Fruit fly (Drosophila melanogaster) whole organism, adult: ENCODE data around the gene CG9444.

Source experiments
- CG11617 ChIP-seq: fragments of 200-800 bp; sonication (Bioruptor generic); optimal IDR thresholded peaks from 2 replicates; lab custom pipeline; 2017; ENCODE audit warnings: mild to moderate bottlenecking, missing biosample characterization, missing genetic modification reagents, missing genetic modification characterization
- CG12768 ChIP-seq: fragments of 200-800 bp; sonication (Bioruptor generic); optimal IDR thresholded peaks from 2 replicates; lab custom pipeline; 2017; ENCODE audit warnings: missing biosample characterization, missing genetic modification characterization, mild to moderate bottlenecking, moderate library complexity, missing genetic modification reagents
- CG14711 ChIP-seq: fragments of 200-800 bp; sonication (Bioruptor generic); optimal IDR thresholded peaks from 2 replicates; lab custom pipeline; 2018; ENCODE audit warnings: missing biosample characterization, mild to moderate bottlenecking, missing genetic modification characterization, moderate library complexity
- CG1620 ChIP-seq: fragments of 200-800 bp; sonication (Bioruptor generic); optimal IDR thresholded peaks from 2 replicates; lab custom pipeline; 2016; ENCODE audit warnings: missing biosample characterization, missing genetic modification characterization
- CG33017 ChIP-seq: fragments of 200-800 bp; sonication (Bioruptor generic); optimal IDR thresholded peaks from 2 replicates; lab custom pipeline; 2018; ENCODE audit warnings: missing biosample characterization, mild to moderate bottlenecking, missing genetic modification characterization, moderate library complexity
- CG5204 ChIP-seq: fragments of 200-800 bp; sonication (Bioruptor generic); optimal IDR thresholded peaks from 2 replicates; lab custom pipeline; 2016; ENCODE audit warnings: missing biosample characterization, missing genetic modification characterization
- CG7045 ChIP-seq: fragments of 200-800 bp; sonication (Bioruptor generic); optimal IDR thresholded peaks from 2 replicates; lab custom pipeline; 2017; ENCODE audit warnings: missing biosample characterization, mild to moderate bottlenecking, missing genetic modification characterization
- CG7101 ChIP-seq: fragments of 200-800 bp; sonication (Bioruptor generic); optimal IDR thresholded peaks from 2 replicates; lab custom pipeline; 2018; ENCODE audit warnings: missing biosample characterization, mild to moderate bottlenecking, missing genetic modification characterization, moderate library complexity
- Clk ChIP-seq: fragments of 200-800 bp; sonication (Bioruptor generic); optimal IDR thresholded peaks from 2 replicates; lab custom pipeline; 2017; ENCODE audit warnings: missing biosample characterization, missing genetic modification characterization
- Crg-1 ChIP-seq: fragments of 200-800 bp; sonication (Bioruptor generic); optimal IDR thresholded peaks from 2 replicates; lab custom pipeline; 2016; ENCODE audit warnings: missing biosample characterization, missing genetic modification characterization
- Hr96 ChIP-seq: fragments of 200-800 bp; sonication (Bioruptor generic); optimal IDR thresholded peaks from 2 replicates; lab custom pipeline; 2016; ENCODE audit warnings: missing biosample characterization, missing genetic modification characterization
- Mnt ChIP-seq: fragments of 200-800 bp; sonication (Bioruptor generic); optimal IDR thresholded peaks from 2 replicates; lab custom pipeline; 2016; ENCODE audit warnings: missing biosample characterization, mild to moderate bottlenecking, missing genetic modification characterization
- bab1 ChIP-seq: fragments of 200-800 bp; sonication (Bioruptor generic); optimal IDR thresholded peaks from 3 replicates; lab custom pipeline; 2019; ENCODE audit warnings: missing biosample characterization, mild to moderate bottlenecking, missing genetic modification characterization, moderate library complexity
- cic ChIP-seq: fragments of 200-800 bp; sonication (Bioruptor generic); optimal IDR thresholded peaks from 2 replicates; lab custom pipeline; 2017; ENCODE audit warnings: missing biosample characterization, mild to moderate bottlenecking, missing genetic modification characterization, moderate library complexity
- cnc ChIP-seq, 2 experiments: fragments of >200 bp; optimal IDR thresholded peaks; 2 replicates each; lab custom pipeline; 2017
- kay ChIP-seq: fragments of 200-800 bp; sonication (Bioruptor generic); peaks from one replicate; lab custom pipeline; 2016; ENCODE audit warnings: missing biosample characterization, missing genetic modification characterization, borderline replicate concordance
- ovo ChIP-seq: fragments of 200-800 bp; sonication (Bioruptor generic); optimal IDR thresholded peaks from 2 replicates; lab custom pipeline; 2016; ENCODE audit warnings: missing biosample characterization, missing genetic modification characterization
- pad ChIP-seq: fragments of 200-800 bp; sonication (Bioruptor generic); optimal IDR thresholded peaks from 3 replicates; lab custom pipeline; 2017; ENCODE audit warnings: missing biosample characterization, missing genetic modification characterization, mild to moderate bottlenecking, moderate library complexity, missing genetic modification reagents
- tj ChIP-seq: fragments of 200-800 bp; sonication (Bioruptor generic); optimal IDR thresholded peaks from 3 replicates; lab custom pipeline; 2017; ENCODE audit warnings: missing biosample characterization, mild to moderate bottlenecking, missing genetic modification characterization, moderate library complexity
- toe ChIP-seq: fragments of 200-800 bp; sonication (Bioruptor generic); optimal IDR thresholded peaks from 2 replicates; lab custom pipeline; 2016; ENCODE audit warnings: missing biosample characterization, missing genetic modification characterization

The CG9444 gene

DNA sequence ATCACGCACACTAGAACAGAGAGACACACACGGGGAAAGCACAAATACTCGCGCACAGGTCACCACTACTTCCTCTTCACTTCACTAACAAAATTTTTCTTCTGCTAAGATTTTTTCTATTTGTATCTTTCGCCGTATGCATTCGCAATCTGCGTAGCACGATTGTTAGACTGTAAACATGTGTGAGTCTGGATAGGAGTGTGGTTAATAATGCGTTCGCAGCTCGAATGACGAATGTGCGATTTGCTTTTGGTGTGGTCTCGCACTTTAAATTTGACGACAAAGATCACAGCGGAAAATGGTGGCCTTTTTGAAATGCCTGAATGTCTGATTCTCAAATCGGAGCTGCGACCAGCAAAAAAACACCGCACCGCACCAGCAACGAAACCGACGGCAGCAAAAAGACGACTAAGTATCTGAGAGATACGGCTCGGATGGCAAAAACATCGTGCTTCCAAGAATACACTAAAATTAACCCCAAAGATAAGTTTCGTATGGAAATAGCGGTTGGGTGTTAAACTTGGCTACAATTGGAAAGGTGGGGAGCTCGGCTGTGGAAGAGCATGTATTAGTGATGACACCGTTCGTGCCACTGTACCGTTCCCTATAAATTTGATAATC is 21.1 kb upstream of the CG9444 start, which contains the start of gene Unc-115a:
Gene Unc-115a, minus strand, starts transcription at position 410 of the 621 bp plus-strand sequence.
- TF ChIP-seq CG1620 (GFP tag; lab: Kevin White, UChicago), result peak; percentile 64
- peak; percentile 33 for TF ChIP-seq CG12768 (GFP tag; lab: Kevin White, UChicago)
- no peak for TF ChIP-seq CG14711 (tag; lab: Kevin White, UChicago)
- TF ChIP-seq tj (GFP tag; lab: Kevin White, UChicago), result peak; percentile 50
- TF ChIP-seq pad, result no peak
- TF ChIP-seq CG5204, result no peak
- no peak for TF ChIP-seq toe (GFP tag; lab: Kevin White, UChicago)
- TF ChIP-seq bab1 (GFP tag; lab: Kevin White, UChicago), result peak; percentile 59
- TF ChIP-seq Mnt, result peak; percentile 87
- TF ChIP-seq cic (GFP tag; lab: Kevin White, UChicago), result peak; percentile 37
- TF ChIP-seq Crg-1, result peak; percentile 46
- TF ChIP-seq Hr96, result no peak
- no peak for TF ChIP-seq kay
- TF ChIP-seq cnc (optimal IDR thresholded peaks at IDR 0.05; lab: Kevin White, UChicago), result no peak
- peak; percentile 18 for TF ChIP-seq CG7101 (tag; lab: Kevin White, UChicago)
- peak; percentile 68 for TF ChIP-seq CG11617 (GFP tag; lab: Kevin White, UChicago)
- TF ChIP-seq ovo (GFP tag; lab: Kevin White, UChicago), result peak; percentile 49
- TF ChIP-seq CG33017 (tag; lab: Kevin White, UChicago), result peak; percentile 31
- no peak for TF ChIP-seq CG7045 (GFP tag; lab: Kevin White, UChicago)
- TF ChIP-seq Clk (GFP tag; lab: Kevin White, UChicago), result no peak

DNA sequence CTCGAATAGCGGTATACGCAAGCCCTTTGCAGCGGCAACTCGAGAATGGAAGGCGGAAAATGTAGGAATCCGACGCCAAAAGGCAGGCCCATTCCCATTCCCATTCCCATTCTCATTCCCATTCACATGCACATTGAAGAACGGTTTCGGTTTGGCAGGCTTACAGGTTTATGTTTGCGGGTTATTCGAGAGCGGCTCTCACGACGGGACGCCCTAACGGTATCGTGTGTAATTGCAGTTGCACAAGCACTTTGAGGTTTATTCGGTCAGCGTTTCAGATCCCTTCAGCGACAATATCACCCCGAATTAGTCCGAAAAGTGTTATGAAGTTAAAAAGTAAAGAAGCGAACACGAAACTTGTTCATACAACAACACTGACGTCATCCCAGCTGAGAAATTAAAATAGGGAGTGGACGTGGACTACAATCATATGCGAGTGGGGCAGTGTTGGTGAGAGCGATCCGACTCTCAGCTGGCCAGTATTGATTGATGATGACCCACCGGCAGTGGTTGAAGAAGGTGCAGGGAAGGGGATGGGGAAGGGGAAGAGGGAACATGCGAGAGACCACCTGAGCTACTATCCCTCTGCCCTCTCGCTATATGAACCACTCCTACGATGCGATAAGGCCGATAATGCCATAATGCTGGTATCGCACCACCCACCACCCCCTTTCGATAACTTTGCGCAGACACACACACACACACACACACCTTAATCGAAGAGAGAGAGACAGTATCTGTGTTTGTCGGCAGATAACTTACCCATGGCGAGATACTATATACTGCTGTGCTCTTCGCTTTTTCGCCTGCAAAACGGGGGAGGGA is 20.3 kb upstream of the CG9444 start:
- TF ChIP-seq CG1620 (GFP tag; lab: Kevin White, UChicago), result no peak
- peak; percentile 31 for TF ChIP-seq Clk (GFP tag; lab: Kevin White, UChicago)
- TF ChIP-seq bab1 (GFP tag; lab: Kevin White, UChicago), result no peak
- no peak for TF ChIP-seq cnc (optimal IDR thresholded peaks at IDR 0.05; lab: Kevin White, UChicago)
- peak; percentile 39 for TF ChIP-seq toe (GFP tag; lab: Kevin White, UChicago)
- TF ChIP-seq CG14711 (tag; lab: Kevin White, UChicago), result no peak
- peak; percentile 42 for TF ChIP-seq tj (GFP tag; lab: Kevin White, UChicago)
- peak; percentile 10 for TF ChIP-seq CG7101 (tag; lab: Kevin White, UChicago)
- TF ChIP-seq Hr96, result peak; percentile 37
- TF ChIP-seq ovo (GFP tag; lab: Kevin White, UChicago), result peak; percentile 96
- TF ChIP-seq cic (GFP tag; lab: Kevin White, UChicago), result peak; percentile 97
- no peak for TF ChIP-seq CG11617 (GFP tag; lab: Kevin White, UChicago)
- TF ChIP-seq CG5204, result no peak
- TF ChIP-seq pad, result peak; percentile 91
- no peak for TF ChIP-seq CG33017 (tag; lab: Kevin White, UChicago)
- TF ChIP-seq CG7045 (GFP tag; lab: Kevin White, UChicago), result peak; percentile 51
- peak; percentile 52 for TF ChIP-seq CG12768 (GFP tag; lab: Kevin White, UChicago)
- no peak for TF ChIP-seq kay
- TF ChIP-seq Mnt, result peak; percentile 64
- TF ChIP-seq Crg-1, result peak; percentile 46

DNA sequence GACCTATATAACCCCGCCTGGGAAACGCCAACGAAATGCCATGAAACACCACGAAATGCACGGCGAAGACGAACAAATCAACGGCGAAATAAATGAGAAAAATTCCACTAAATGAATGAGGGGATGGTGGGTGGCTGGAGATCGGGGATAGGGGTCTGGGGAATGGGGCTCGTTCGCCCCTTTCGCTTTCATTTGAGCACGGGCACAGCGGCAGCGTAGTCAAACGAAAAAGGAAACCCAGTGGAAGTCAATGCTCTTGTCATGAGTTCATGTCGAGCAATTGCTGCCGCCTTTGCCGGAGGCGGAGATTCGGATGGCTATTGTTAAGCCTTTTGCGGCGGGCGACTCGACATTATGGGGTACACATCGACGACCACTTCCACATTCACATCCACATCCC is 19.2 kb upstream of the CG9444 start:
- no peak for TF ChIP-seq CG14711 (tag; lab: Kevin White, UChicago)
- TF ChIP-seq CG5204, result no peak
- TF ChIP-seq bab1 (GFP tag; lab: Kevin White, UChicago), result no peak
- TF ChIP-seq Mnt, result no peak
- no peak for TF ChIP-seq CG12768 (GFP tag; lab: Kevin White, UChicago)
- TF ChIP-seq CG1620 (GFP tag; lab: Kevin White, UChicago), result no peak
- TF ChIP-seq CG7045 (GFP tag; lab: Kevin White, UChicago), result no peak
- no peak for TF ChIP-seq Clk (GFP tag; lab: Kevin White, UChicago)
- TF ChIP-seq cnc (optimal IDR thresholded peaks at IDR 0.05; lab: Kevin White, UChicago), result no peak
- TF ChIP-seq Hr96, result no peak
- no peak for TF ChIP-seq CG7101 (tag; lab: Kevin White, UChicago)
- TF ChIP-seq kay, result no peak
- no peak for TF ChIP-seq Crg-1
- TF ChIP-seq ovo (GFP tag; lab: Kevin White, UChicago), result no peak
- no peak for TF ChIP-seq CG11617 (GFP tag; lab: Kevin White, UChicago)
- no peak for TF ChIP-seq pad
- TF ChIP-seq CG33017 (tag; lab: Kevin White, UChicago), result no peak

DNA sequence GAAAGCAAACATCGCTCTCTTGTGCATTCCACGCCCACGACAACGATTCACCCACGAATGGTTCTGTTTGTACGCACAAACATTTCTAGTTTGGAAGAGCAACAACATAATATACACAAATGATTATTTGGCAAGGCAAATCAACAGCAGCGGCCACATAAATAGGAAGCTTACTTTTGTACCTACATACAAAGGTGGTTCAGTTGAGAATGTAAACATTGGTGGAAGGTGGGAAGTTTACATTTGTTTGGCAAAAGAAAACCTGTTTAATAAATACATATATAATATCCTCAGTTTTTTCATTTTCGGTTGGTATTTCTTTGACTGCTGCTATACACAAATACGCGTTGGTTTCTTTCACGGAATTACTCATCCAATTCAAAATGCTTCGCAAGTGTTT is 18.5 kb upstream of the CG9444 start:
- no peak for TF ChIP-seq cnc (optimal IDR thresholded peaks at IDR 0.05; lab: Kevin White, UChicago)
- TF ChIP-seq CG11617 (GFP tag; lab: Kevin White, UChicago), result no peak
- TF ChIP-seq Crg-1, result no peak
- no peak for TF ChIP-seq ovo (GFP tag; lab: Kevin White, UChicago)
- peak; percentile 76 for TF ChIP-seq bab1 (GFP tag; lab: Kevin White, UChicago)
- TF ChIP-seq toe (GFP tag; lab: Kevin White, UChicago), result no peak
- TF ChIP-seq pad, result no peak
- TF ChIP-seq cic (GFP tag; lab: Kevin White, UChicago), result no peak
- TF ChIP-seq CG33017 (tag; lab: Kevin White, UChicago), result no peak
- peak; percentile 53 for TF ChIP-seq CG14711 (tag; lab: Kevin White, UChicago)
- no peak for TF ChIP-seq Clk (GFP tag; lab: Kevin White, UChicago)
- no peak for TF ChIP-seq tj (GFP tag; lab: Kevin White, UChicago)
- TF ChIP-seq Hr96, result no peak
- peak; percentile 52 for TF ChIP-seq CG7101 (tag; lab: Kevin White, UChicago)
- no peak for TF ChIP-seq CG7045 (GFP tag; lab: Kevin White, UChicago)
- peak; percentile 79 for TF ChIP-seq kay
- TF ChIP-seq CG1620 (GFP tag; lab: Kevin White, UChicago), result no peak
- peak; percentile 1 for TF ChIP-seq Mnt

DNA sequence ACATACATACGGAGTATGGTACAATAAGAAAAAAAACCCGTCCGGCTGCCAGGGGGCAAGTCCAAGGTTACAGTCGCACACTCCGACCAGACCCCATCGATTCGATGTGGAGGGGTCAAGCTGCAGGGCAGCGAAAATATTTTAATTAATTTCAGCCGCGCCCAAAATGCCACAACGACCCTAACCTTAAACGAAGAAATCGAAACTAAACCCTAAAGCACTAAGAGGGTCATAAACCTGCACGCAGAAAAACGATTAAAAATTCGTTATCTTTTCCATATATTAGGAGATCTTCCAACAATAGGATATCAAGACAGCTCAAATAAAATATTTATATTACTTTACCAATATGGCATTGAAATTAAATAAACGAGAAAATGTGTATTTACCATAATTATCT is 17.8 kb upstream of the CG9444 start:
- no peak for TF ChIP-seq CG11617 (GFP tag; lab: Kevin White, UChicago)
- TF ChIP-seq Mnt, result no peak
- TF ChIP-seq Hr96, result no peak
- TF ChIP-seq bab1 (GFP tag; lab: Kevin White, UChicago), result no peak
- no peak for TF ChIP-seq kay
